Fruit fly (Drosophila melanogaster): ENCODE measurements around the gene CG32407.

- no peak for TF ChIP-seq CG5204 (GFP tag; optimal IDR thresholded peaks at IDR 0.05)
- no peak for TF ChIP-seq Hr96 (GFP tag; optimal IDR thresholded peaks at IDR 0.05)
- TF ChIP-seq CG33017 (tag; optimal IDR thresholded peaks at IDR 0.05) = no peak
- no peak for TF ChIP-seq tj (GFP tag; optimal IDR thresholded peaks at IDR 0.05)
- TF ChIP-seq kay (GFP tag; ENCODE audit: borderline replicate concordance) = no peak
- TF ChIP-seq CG7101 (tag; optimal IDR thresholded peaks at IDR 0.05) = no peak
- no peak for TF ChIP-seq toe (GFP tag; optimal IDR thresholded peaks at IDR 0.05)
- TF ChIP-seq CG14711 (tag; optimal IDR thresholded peaks at IDR 0.05) = no peak
- no peak for TF ChIP-seq pad (GFP tag; optimal IDR thresholded peaks at IDR 0.05)
- no peak for TF ChIP-seq cnc (optimal IDR thresholded peaks at IDR 0.05)
- TF ChIP-seq bab1 (GFP tag; optimal IDR thresholded peaks at IDR 0.05) = peak; percentile 21
- no peak for TF ChIP-seq Clk (GFP tag; optimal IDR thresholded peaks at IDR 0.05)
- no peak for TF ChIP-seq CG11617 (GFP tag; optimal IDR thresholded peaks at IDR 0.05)
These were observed 24.6 kb upstream of the CG32407 start, which contains the start of the genes PolE2 and CG5592 for dm6 chr3L:5897228-5897688.

Measured in whole organism, adult.